Worm (Caenorhabditis elegans): ENCODE data around the gene C39E9.12.

DNA sequence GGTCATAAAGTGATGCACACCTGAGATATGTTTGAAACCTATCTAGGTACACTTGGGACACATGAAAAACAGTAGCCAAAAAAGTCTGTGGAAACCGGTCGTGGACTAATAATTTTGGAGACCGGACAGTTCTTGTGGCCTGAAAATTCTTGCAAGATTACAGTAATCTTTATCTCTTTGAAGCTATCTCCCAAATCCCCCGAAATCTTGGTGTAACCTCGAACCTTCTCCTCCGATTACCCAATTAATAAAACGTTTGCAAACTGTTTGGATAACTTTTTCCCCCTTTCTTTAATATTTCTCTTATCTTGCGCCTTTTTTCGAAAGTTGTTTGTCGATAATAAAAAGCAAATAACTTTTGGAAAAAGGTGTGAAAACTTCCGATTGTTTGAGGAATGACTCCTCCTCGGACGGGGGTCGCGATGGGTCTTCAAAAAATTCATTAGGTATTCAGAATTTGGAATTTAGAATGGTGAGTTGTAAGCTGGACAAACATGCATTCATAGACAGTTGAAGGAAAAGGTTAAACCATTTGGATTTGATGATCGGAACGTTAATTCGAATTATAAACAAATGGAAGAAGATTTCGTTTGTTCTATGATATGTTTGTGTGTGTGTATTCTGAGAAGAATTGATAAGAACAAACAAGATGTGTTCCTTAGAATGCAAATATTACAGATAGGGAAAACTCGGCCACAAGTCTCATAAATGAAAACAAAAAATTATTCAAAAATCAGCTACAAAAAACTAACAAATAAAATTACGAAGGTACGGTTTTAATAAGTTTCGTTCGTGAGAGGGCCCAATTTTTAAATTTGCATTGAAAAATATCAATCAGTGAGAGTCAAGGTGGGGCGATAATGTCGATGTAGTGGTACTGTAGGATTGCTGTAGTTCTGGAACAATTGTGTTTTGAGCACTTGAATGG is 10.7 kb upstream of the C39E9.12 start:
- TF ChIP-seq pax-1 (tag; optimal IDR thresholded peaks at IDR 0.05) (no peak), pag-3 (tag; optimal IDR thresholded peaks at IDR 0.05; ENCODE audit: borderline replicate concordance) (no peak), hlh-30 (tag; optimal IDR thresholded peaks at IDR 0.05; ENCODE audit: insufficient read depth) (no peak), F13H6.1 (tag; optimal IDR thresholded peaks at IDR 0.05) (no peak), ama-1 (optimal IDR thresholded peaks at IDR 0.05) (no peak), zip-5 (tag; optimal IDR thresholded peaks at IDR 0.05) (no peak), sox-2 (GFP tag; IDR thresholded peaks at IDR 0.05) (no peak), tbx-2 (tag; optimal IDR thresholded peaks at IDR 0.05) (no peak), nhr-232 (tag; optimal IDR thresholded peaks at IDR 0.05) (no peak), eyg-1 (tag; optimal IDR thresholded peaks at IDR 0.05) (no peak), nhr-11 (tag; optimal IDR thresholded peaks at IDR 0.05) (no peak), pha-4 (tag; optimal IDR thresholded peaks at IDR 0.05) (no peak)

Data from whole organism, late embryonic.